Worm (Caenorhabditis elegans): ENCODE results near the gene twk-14.

Gene twk-14

DNA sequence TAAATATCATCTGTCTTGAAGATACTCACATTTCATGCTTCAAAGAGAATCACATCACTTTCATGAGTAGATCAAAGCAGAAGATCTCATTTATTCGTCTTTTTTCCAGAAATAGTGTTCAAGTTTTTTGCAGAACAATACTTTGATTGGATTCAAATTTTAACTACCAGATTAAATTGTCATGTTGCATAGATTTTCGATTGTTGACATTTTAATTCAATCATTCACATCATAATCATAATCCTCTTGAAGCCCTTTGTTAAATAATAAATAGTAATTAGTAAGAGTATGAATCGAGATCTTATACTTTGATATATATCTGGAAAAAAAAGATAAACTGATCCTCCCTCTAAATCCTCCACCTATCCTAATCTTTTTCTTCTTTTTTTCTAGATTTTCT, 32.3 kb upstream of the twk-14 start:
- TF ChIP-seq jun-1 (tag; optimal IDR thresholded peaks at IDR 0.05): no peak
- TF ChIP-seq nhr-12 (tag; optimal IDR thresholded peaks at IDR 0.05): no peak
- no peak for TF ChIP-seq nhr-25 (tag; optimal IDR thresholded peaks at IDR 0.05)
- TF ChIP-seq hmg-11 (tag; optimal IDR thresholded peaks at IDR 0.05): no peak
- no peak for TF ChIP-seq ceh-82 (tag; optimal IDR thresholded peaks at IDR 0.05)
- TF ChIP-seq egl-5 (tag; optimal IDR thresholded peaks at IDR 0.05): no peak
- no peak for TF ChIP-seq tbx-2 (tag; optimal IDR thresholded peaks at IDR 0.05)
- no peak for TF ChIP-seq aly-2 (tag; optimal IDR thresholded peaks at IDR 0.05)
- no peak for TF ChIP-seq ZK546.5 (tag; optimal IDR thresholded peaks at IDR 0.05)
- no peak for TF ChIP-seq nhr-76 (tag; optimal IDR thresholded peaks at IDR 0.05)
- no peak for TF ChIP-seq R02D3.7 (tag; optimal IDR thresholded peaks at IDR 0.05)
- TF ChIP-seq ceh-9 (tag; optimal IDR thresholded peaks at IDR 0.05): no peak
- no peak for TF ChIP-seq ztf-4 (tag; optimal IDR thresholded peaks at IDR 0.05)
- TF ChIP-seq nhr-11 (tag; optimal IDR thresholded peaks at IDR 0.05): no peak
- TF ChIP-seq daf-12 (tag; optimal IDR thresholded peaks at IDR 0.05): no peak
- no peak for TF ChIP-seq fkh-10 (GFP tag; optimal IDR thresholded peaks at IDR 0.05)
- no peak for TF ChIP-seq elt-3 (tag; optimal IDR thresholded peaks at IDR 0.05)

- TF ChIP-seq nhr-11 (tag; optimal IDR thresholded peaks at IDR 0.05) (no peak), snpc-4 (tag; optimal IDR thresholded peaks at IDR 0.05) (no peak), fkh-10 (GFP tag; optimal IDR thresholded peaks at IDR 0.05) (no peak), fos-1 (tag; optimal IDR thresholded peaks at IDR 0.05) (no peak), nhr-43 (tag; optimal IDR thresholded peaks at IDR 0.05; ENCODE audit: poor library complexity, severe bottlenecking) (no peak), ama-1 (optimal IDR thresholded peaks at IDR 0.05) (no peak), zag-1 (tag; optimal IDR thresholded peaks at IDR 0.05) (no peak)
These were observed 25.9 kb upstream of the twk-14 start for ce11 chrV:12421360-12421759.

ce11 chrV:12420843-12421242, 25.3 kb upstream of the twk-14 start, which contains the start of gene C54D10.4:
Gene C54D10.4 (minus strand): TSS chrV:12420943.
- no peak for TF ChIP-seq lin-39 (tag; optimal IDR thresholded peaks at IDR 0.05)
- TF ChIP-seq ztf-11 (tag; optimal IDR thresholded peaks at IDR 0.05): no peak
- TF ChIP-seq egl-5 (tag; optimal IDR thresholded peaks at IDR 0.05): no peak
- no peak for TF ChIP-seq fos-1 (tag; optimal IDR thresholded peaks at IDR 0.05)
- TF ChIP-seq nhr-11 (tag; optimal IDR thresholded peaks at IDR 0.05): no peak
- TF ChIP-seq aly-2 (tag; optimal IDR thresholded peaks at IDR 0.05): no peak
- TF ChIP-seq fkh-10 (GFP tag; optimal IDR thresholded peaks at IDR 0.05): no peak
- no peak for TF ChIP-seq ZK546.5 (tag; optimal IDR thresholded peaks at IDR 0.05)
- TF ChIP-seq elt-2 (tag; optimal IDR thresholded peaks at IDR 0.05): no peak

DNA sequence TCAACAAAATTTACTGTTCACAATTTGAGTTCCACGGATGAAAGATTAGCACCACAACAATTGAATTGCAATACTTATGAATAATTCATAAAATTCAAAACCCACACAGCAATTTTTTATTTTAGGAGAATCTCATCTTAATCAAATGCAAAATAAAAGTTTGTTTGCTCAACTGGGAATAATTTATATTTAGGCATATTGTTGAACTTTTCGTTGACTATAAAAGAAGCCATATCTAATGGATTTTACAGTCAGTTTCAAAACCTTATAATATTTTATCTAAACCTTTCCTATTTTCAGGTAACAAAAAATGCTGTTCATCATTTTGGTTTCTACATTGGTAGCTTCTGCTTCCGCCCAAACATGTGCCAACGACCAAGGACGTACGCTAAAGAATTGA, 22.8 kb upstream of the twk-14 start, which contains the start of gene C54D10.3:
Gene C54D10.3, plus strand, starts transcription at position 301 of the 400 bp plus-strand sequence.
- TF ChIP-seq ceh-16 (tag; optimal IDR thresholded peaks at IDR 0.05) (no peak), lin-39 (tag; optimal IDR thresholded peaks at IDR 0.05) (no peak), nhr-237 (tag; optimal IDR thresholded peaks at IDR 0.05) (no peak), skn-1 (tag; optimal IDR thresholded peaks at IDR 0.05) (no peak), nhr-76 (tag; optimal IDR thresholded peaks at IDR 0.05) (no peak), fkh-10 (GFP tag; optimal IDR thresholded peaks at IDR 0.05) (no peak), nhr-11 (tag; optimal IDR thresholded peaks at IDR 0.05) (no peak), ceh-28 (tag; optimal IDR thresholded peaks at IDR 0.05) (no peak), eor-1 (tag; optimal IDR thresholded peaks at IDR 0.05) (no peak), R02D3.7 (tag; optimal IDR thresholded peaks at IDR 0.05) (no peak), mdl-1 (tag; optimal IDR thresholded peaks at IDR 0.05) (no peak)

DNA sequence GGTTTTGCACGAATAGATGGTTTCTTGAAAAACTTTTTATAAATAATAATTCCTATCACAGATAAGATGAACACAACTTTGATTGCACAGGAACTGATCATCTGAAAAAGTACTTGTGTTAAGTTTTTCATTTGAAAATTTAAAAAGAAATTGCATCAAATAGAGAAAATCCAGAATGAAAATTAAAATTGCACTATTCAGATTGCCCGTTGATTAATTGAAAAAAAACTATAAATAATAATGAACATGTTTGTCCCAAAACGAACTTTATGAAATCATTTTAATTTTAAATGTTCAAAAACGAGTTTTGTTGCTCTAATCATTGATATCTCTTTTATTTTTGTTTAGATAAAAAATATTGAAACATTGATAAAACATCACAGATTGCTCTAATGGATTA, 21.8 kb upstream of the twk-14 start, which contains the start of gene cdr-3:
Gene cdr-3, minus strand, starts transcription at position 101 of the 400 bp plus-strand sequence.
- TF ChIP-seq egl-27 (tag; optimal IDR thresholded peaks at IDR 0.05) (no peak), ceh-16 (tag; optimal IDR thresholded peaks at IDR 0.05) (no peak), aly-2 (tag; optimal IDR thresholded peaks at IDR 0.05) (no peak), nhr-11 (tag; optimal IDR thresholded peaks at IDR 0.05) (no peak), unc-39 (tag; optimal IDR thresholded peaks at IDR 0.05) (no peak), ama-1 (optimal IDR thresholded peaks at IDR 0.05) (no peak), ZK546.5 (tag; optimal IDR thresholded peaks at IDR 0.05) (no peak), mdl-1 (tag; optimal IDR thresholded peaks at IDR 0.05) (no peak), eor-1 (tag; optimal IDR thresholded peaks at IDR 0.05) (no peak), zag-1 (tag; optimal IDR thresholded peaks at IDR 0.05) (no peak), pha-4 (tag; optimal IDR thresholded peaks at IDR 0.05) (no peak), elt-3 (tag; optimal IDR thresholded peaks at IDR 0.05) (no peak), nhr-43 (tag; optimal IDR thresholded peaks at IDR 0.05; ENCODE audit: poor library complexity, severe bottlenecking) (no peak), R02D3.7 (tag; optimal IDR thresholded peaks at IDR 0.05) (no peak), tbx-2 (tag; optimal IDR thresholded peaks at IDR 0.05) (no peak), mml-1 (tag; optimal IDR thresholded peaks at IDR 0.05) (no peak), ceh-28 (tag; optimal IDR thresholded peaks at IDR 0.05) (no peak), sea-2 (GFP tag; optimal IDR thresholded peaks at IDR 0.05) (no peak), nfya-1 (tag; optimal IDR thresholded peaks at IDR 0.05; ENCODE audit: insufficient read depth) (no peak), nhr-23 (tag; optimal IDR thresholded peaks at IDR 0.05) (no peak)

All from whole organism, L3 larva.